Fruit fly (Drosophila melanogaster): ENCODE results near the gene Eaf6.

The Eaf6 gene

DNA sequence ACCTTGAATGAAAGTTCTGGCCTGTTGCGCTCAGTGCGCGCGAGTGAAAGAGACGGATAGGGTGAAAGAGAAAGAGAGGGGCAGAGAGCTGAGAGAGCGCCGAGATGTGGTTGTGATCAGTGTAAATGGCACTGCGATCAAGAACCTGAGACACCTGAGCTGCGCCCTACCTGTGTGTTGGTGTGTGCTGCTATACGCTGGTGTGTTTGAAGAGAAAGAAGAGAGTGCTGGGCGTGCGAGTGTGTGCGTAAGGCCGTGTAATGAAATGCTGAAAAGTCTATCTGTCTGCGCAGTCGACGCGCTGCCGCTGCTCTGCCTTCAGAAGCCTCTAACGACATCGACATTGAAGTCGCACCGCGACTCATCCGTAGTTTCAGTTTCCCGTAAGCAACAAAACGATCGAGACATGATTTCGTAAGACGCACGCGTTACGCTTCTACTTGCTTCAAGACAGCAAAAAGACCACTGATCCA lies 22.5 kb upstream of the Eaf6 start, which contains the start of gene Blimp-1 (continued):
- TF ChIP-seq C15 (GFP tag; IDR thresholded peaks at IDR 0.05) = no peak
- TF ChIP-seq tx (GFP tag; optimal IDR thresholded peaks at IDR 0.05) = no peak
- no peak for TF ChIP-seq CG2202 (tag; optimal IDR thresholded peaks at IDR 0.05)
- no peak for TF ChIP-seq MESR4 (GFP tag; optimal IDR thresholded peaks at IDR 0.05)
- TF ChIP-seq CG7928 (GFP tag; optimal IDR thresholded peaks at IDR 0.05) = no peak
- TF ChIP-seq NC2α (GFP tag; optimal IDR thresholded peaks at IDR 0.05) = no peak
- no peak for TF ChIP-seq fru (optimal IDR thresholded peaks at IDR 0.05)
- peak; percentile 55 for TF ChIP-seq zf30C (GFP tag; optimal IDR thresholded peaks at IDR 0.05)
- TF ChIP-seq CG6854 (GFP tag; optimal IDR thresholded peaks at IDR 0.05) = no peak
- TF ChIP-seq cg (GFP tag; optimal IDR thresholded peaks at IDR 0.05) = peak; percentile 89
- no peak for TF ChIP-seq CG3995 (GFP tag; optimal IDR thresholded peaks at IDR 0.05)
- no peak for TF ChIP-seq CG5245 (GFP tag; optimal IDR thresholded peaks at IDR 0.05)
- TF ChIP-seq Scr (GFP tag; IDR thresholded peaks at IDR 0.05; ENCODE audit: partially characterized antibody) = peak; percentile 29; the same call in 1 of the 2 replicates
- TF ChIP-seq CG11504 (tag; optimal IDR thresholded peaks at IDR 0.05) = no peak
- TF ChIP-seq Dfd (GFP tag; optimal IDR thresholded peaks at IDR 0.05) = no peak
- TF ChIP-seq CG5180 (GFP tag; optimal IDR thresholded peaks at IDR 0.05) = no peak
- TF ChIP-seq Ssrp (tag; optimal IDR thresholded peaks at IDR 0.05) = no peak
- TF ChIP-seq Med (GFP tag) = no peak
- 0 out of 4 replicates have a peak, but pooled peaks have one; percentile 17 for TF ChIP-seq Dll (GFP tag; IDR thresholded peaks at IDR 0.05; ENCODE audit: partially characterized antibody)
- 0 out of 2 replicates have a peak, but pooled peaks have one; percentile 16 for TF ChIP-seq bbx (GFP tag; IDR thresholded peaks at IDR 0.05; ENCODE audit: partially characterized antibody)
- TF ChIP-seq CG34422 (GFP tag; IDR thresholded peaks at IDR 0.05) = peak; percentile 29; the same call in 1 of the 3 replicates
- TF ChIP-seq CG2889 (GFP tag; IDR thresholded peaks at IDR 0.05) = no peak
- TF ChIP-seq Antp (GFP tag; optimal IDR thresholded peaks at IDR 0.05) = no peak
- TF ChIP-seq vvl (GFP tag; IDR thresholded peaks at IDR 0.05) = peak; percentile 38; the same call in 1 of the 2 replicates
- no peak for TF ChIP-seq CG13894 (tag; optimal IDR thresholded peaks at IDR 0.05)
- TF ChIP-seq CG14965 (GFP tag; optimal IDR thresholded peaks at IDR 0.05; ENCODE audit: borderline replicate concordance) = no peak
- peak in 1 of 2 experiments; percentile 4 for TF ChIP-seq Eip74EF (GFP tag; optimal IDR thresholded peaks at IDR 0.05)
- TF ChIP-seq az2 (GFP tag; optimal IDR thresholded peaks at IDR 0.05) = no peak
- no peak for TF ChIP-seq ttk (GFP tag; IDR thresholded peaks at IDR 0.05)
- TF ChIP-seq CG11456 (GFP tag; IDR thresholded peaks at IDR 0.05) = 0 out of 3 replicates have a peak, but pooled peaks have one; percentile 7
- no peak for TF ChIP-seq CG42726 (GFP tag; IDR thresholded peaks at IDR 0.05; ENCODE audit: partially characterized antibody)
- no peak for TF ChIP-seq repo (GFP tag; optimal IDR thresholded peaks at IDR 0.05)
- TF ChIP-seq CG7372 (GFP tag; IDR thresholded peaks at IDR 0.05) = no peak
- TF ChIP-seq CG10543 (GFP tag; optimal IDR thresholded peaks at IDR 0.05) = no peak
- 0 out of 4 replicates have a peak, but pooled peaks have one; percentile 57 for TF ChIP-seq chinmo (GFP tag; IDR thresholded peaks at IDR 0.05; ENCODE audit: partially characterized antibody)
- TF ChIP-seq CG11093 (GFP tag; IDR thresholded peaks at IDR 0.05) = 0 out of 3 replicates have a peak, but pooled peaks have one; percentile 9
- peak in 1 of 2 experiments; percentile 73 for TF ChIP-seq tll (GFP tag; optimal IDR thresholded peaks at IDR 0.05)
- no peak for TF ChIP-seq dan (GFP tag; IDR thresholded peaks at IDR 0.05)
- TF ChIP-seq CG1792 (GFP tag; optimal IDR thresholded peaks at IDR 0.05) = no peak
- no peak for TF ChIP-seq gem (tag; optimal IDR thresholded peaks at IDR 0.05)
- no peak for TF ChIP-seq CG31388 (GFP tag; optimal IDR thresholded peaks at IDR 0.05)
- no peak for TF ChIP-seq Lhr (GFP tag; optimal IDR thresholded peaks at IDR 0.05)
- TF ChIP-seq Dbx (GFP tag; IDR thresholded peaks at IDR 0.05) = 0 out of 3 replicates have a peak, but pooled peaks have one; percentile 16
- TF ChIP-seq CG8944 (GFP tag; optimal IDR thresholded peaks at IDR 0.05) = no peak
- TF ChIP-seq CG12769 (tag; optimal IDR thresholded peaks at IDR 0.05) = no peak
- no peak for TF ChIP-seq Sry-β (GFP tag; optimal IDR thresholded peaks at IDR 0.05)
- TF ChIP-seq trh (GFP tag; optimal IDR thresholded peaks at IDR 0.05) = no peak
- no peak for TF ChIP-seq Dip2 (GFP tag; IDR thresholded peaks at IDR 0.05)
- no peak for TF ChIP-seq danr (GFP tag; IDR thresholded peaks at IDR 0.05)
- no peak for TF ChIP-seq NC2β (GFP tag; optimal IDR thresholded peaks at IDR 0.05)
